Worm (Caenorhabditis elegans): ENCODE results near the gene ZK1010.8.

ce11 chrIII:13015754-13016317 lies 15.4 kb upstream of the ZK1010.8 start:
- TF ChIP-seq ama-1 (optimal IDR thresholded peaks at IDR 0.05) (no peak), ama-1 (GFP tag; optimal IDR thresholded peaks at IDR 0.05) (peak; percentile 4 to 76), hlh-12 (tag; optimal IDR thresholded peaks at IDR 0.05) (no peak), unc-130 (GFP tag; optimal IDR thresholded peaks at IDR 0.05) (no peak), snpc-1.3 (tag; optimal IDR thresholded peaks at IDR 0.05; ENCODE audit: insufficient read depth) (peak; percentile 25), nhr-120 (GFP tag; IDR thresholded peaks at IDR 0.05) (no peak)
